Fruit fly (Drosophila melanogaster) whole organism, prepupa: ENCODE data around the gene Dip-B.

Experiments
- Blimp-1 ChIP-seq: fragments of 200-800 bp; sonication (Bioruptor generic); optimal IDR thresholded peaks from 3 replicates; lab custom pipeline; 2017; ENCODE audit warnings: missing biosample characterization, missing genetic modification characterization, mild to moderate bottlenecking, moderate library complexity, missing genetic modification reagents
- CG10631 ChIP-seq: fragments of 200-800 bp; sonication (Bioruptor generic); optimal IDR thresholded peaks from 2 replicates; lab custom pipeline; 2016; ENCODE audit warnings: missing biosample characterization, missing genetic modification characterization
- CG10669 ChIP-seq: fragments of 200-800 bp; sonication (Bioruptor generic); optimal IDR thresholded peaks from 3 replicates; lab custom pipeline; 2018; ENCODE audit warnings: missing biosample characterization, mild to moderate bottlenecking, missing genetic modification characterization, moderate library complexity
- CG11294 ChIP-seq: fragments of 200-800 bp; sonication (Bioruptor generic); IDR thresholded peaks from 2 replicates; pipeline ENCODE4 v1.3.6; 2022; ENCODE audit warnings: missing biosample characterization, missing genetic modification characterization
- CG11762 ChIP-seq: fragments of 200-800 bp; sonication (Bioruptor generic); optimal IDR thresholded peaks from 3 replicates; lab custom pipeline; 2016; ENCODE audit warnings: missing biosample characterization, missing genetic modification characterization; ENCODE audit not compliant: insufficient read depth
- CG15336 ChIP-seq: fragments of 200-800 bp; sonication (Bioruptor generic); IDR thresholded peaks from 2 replicates; pipeline ENCODE4 v1.3.6; 2022; ENCODE audit warnings: missing biosample characterization, missing genetic modification characterization
- CG1621 ChIP-seq: fragments of 200-800 bp; sonication (Bioruptor generic); optimal IDR thresholded peaks from 3 replicates; lab custom pipeline; 2018; ENCODE audit warnings: missing biosample characterization, mild to moderate bottlenecking, missing genetic modification characterization
- CG16779 ChIP-seq: fragments of 200-800 bp; sonication (Bioruptor generic); optimal IDR thresholded peaks from 3 replicates; lab custom pipeline; 2017; ENCODE audit warnings: missing biosample characterization, mild to moderate bottlenecking, missing genetic modification characterization
- CG31627 ChIP-seq: fragments of 200-800 bp; sonication (Bioruptor generic); optimal IDR thresholded peaks from 3 replicates; lab custom pipeline; 2016; ENCODE audit warnings: missing biosample characterization, missing genetic modification characterization
- CG4318 ChIP-seq: fragments of 200-800 bp; sonication (Bioruptor generic); optimal IDR thresholded peaks from 3 replicates; lab custom pipeline; 2017; ENCODE audit warnings: missing biosample characterization, mild to moderate bottlenecking, missing genetic modification characterization
- CG6163 ChIP-seq: fragments of 200-800 bp; sonication (Bioruptor generic); IDR thresholded peaks from 3 replicates; pipeline ENCODE4 v1.3.6; 2022; ENCODE audit warnings: missing biosample characterization, missing genetic modification characterization
- CG6276 ChIP-seq: fragments of 200-800 bp; sonication (Bioruptor generic); optimal IDR thresholded peaks from 2 replicates; lab custom pipeline; 2017; ENCODE audit warnings: missing biosample characterization, mild to moderate bottlenecking, missing genetic modification characterization
- CG6792 ChIP-seq: fragments of 200-800 bp; sonication (Bioruptor generic); optimal IDR thresholded peaks from 3 replicates; lab custom pipeline; 2016; ENCODE audit warnings: missing biosample characterization, missing genetic modification characterization
- CG6854 ChIP-seq: fragments of 200-800 bp; sonication (Bioruptor generic); optimal IDR thresholded peaks from 2 replicates; lab custom pipeline; 2017; ENCODE audit warnings: missing biosample characterization, mild to moderate bottlenecking, missing genetic modification characterization
- CG7368 ChIP-seq: fragments of 200-800 bp; sonication (Bioruptor generic); optimal IDR thresholded peaks from 3 replicates; lab custom pipeline; 2016; ENCODE audit warnings: missing biosample characterization, missing genetic modification characterization
- CG8119 ChIP-seq: fragments of 200-800 bp; sonication (Bioruptor generic); IDR thresholded peaks from 3 replicates; pipeline ENCODE4 v1.3.6; 2022; ENCODE audit warnings: missing biosample characterization, missing genetic modification characterization
- CG8632 ChIP-seq: fragments of 200-800 bp; sonication (Bioruptor generic); optimal IDR thresholded peaks from 3 replicates; lab custom pipeline; 2016; ENCODE audit warnings: missing biosample characterization, missing genetic modification characterization
- CG9139 ChIP-seq: fragments of 200-800 bp; sonication (Bioruptor generic); optimal IDR thresholded peaks from 3 replicates; lab custom pipeline; 2017; ENCODE audit warnings: missing biosample characterization, mild to moderate bottlenecking, missing genetic modification characterization
- Eip75B ChIP-seq: fragments of 200-800 bp; sonication (Bioruptor generic); optimal IDR thresholded peaks from 3 replicates; lab custom pipeline; 2016; ENCODE audit warnings: missing biosample characterization, missing genetic modification characterization
- Eip78C ChIP-seq: fragments of 200-800 bp; sonication (Bioruptor generic); peaks from one replicate; lab custom pipeline; 2016; ENCODE audit warnings: missing biosample characterization, missing genetic modification characterization
- Eip93F ChIP-seq: fragments of 200-800 bp; sonication (Bioruptor generic); optimal IDR thresholded peaks from 2 replicates; lab custom pipeline; 2016; ENCODE audit warnings: missing biosample characterization, mild to moderate bottlenecking, missing genetic modification characterization
- Ets21C ChIP-seq: fragments of 200-800 bp; sonication (Bioruptor generic); optimal IDR thresholded peaks from 3 replicates; lab custom pipeline; 2016; ENCODE audit warnings: missing biosample characterization, missing genetic modification characterization
- Hr38 ChIP-seq: sonication (Bioruptor generic); optimal IDR thresholded peaks from 2 replicates; lab custom pipeline; 2016; ENCODE audit warnings: missing biosample characterization, missing genetic modification characterization
- Hr39 ChIP-seq: fragments of 200-800 bp; sonication (Bioruptor generic); optimal IDR thresholded peaks from 2 replicates; lab custom pipeline; 2016; ENCODE audit warnings: missing biosample characterization, missing genetic modification characterization
- Hr4 ChIP-seq: fragments of 200-800 bp; sonication (Bioruptor generic); optimal IDR thresholded peaks from 3 replicates; lab custom pipeline; 2016; ENCODE audit warnings: missing biosample characterization, missing genetic modification characterization
- Lpt ChIP-seq: fragments of 200-800 bp; sonication (Bioruptor generic); optimal IDR thresholded peaks from 3 replicates; lab custom pipeline; 2016; ENCODE audit warnings: missing biosample characterization, missing genetic modification characterization
- Met ChIP-seq: fragments of 200-800 bp; sonication (Bioruptor generic); optimal IDR thresholded peaks from 3 replicates; lab custom pipeline; 2016; ENCODE audit warnings: missing biosample characterization, missing genetic modification characterization
- OdsH ChIP-seq: fragments of 200-800 bp; sonication (Bioruptor generic); optimal IDR thresholded peaks from 3 replicates; lab custom pipeline; 2016; ENCODE audit warnings: missing biosample characterization, missing genetic modification characterization
- Smox ChIP-seq: fragments of 200-800 bp; sonication (Bioruptor generic); optimal IDR thresholded peaks from 3 replicates; lab custom pipeline; 2016; ENCODE audit warnings: missing biosample characterization, missing genetic modification characterization
- Sox102F ChIP-seq: fragments of 200-800 bp; sonication (Bioruptor generic); optimal IDR thresholded peaks from 2 replicates; lab custom pipeline; 2016; ENCODE audit warnings: missing biosample characterization, mild to moderate bottlenecking, missing genetic modification characterization
- Sox14 ChIP-seq: fragments of 200-800 bp; sonication (Bioruptor generic); optimal IDR thresholded peaks from 3 replicates; lab custom pipeline; 2016; ENCODE audit warnings: missing biosample characterization, missing genetic modification characterization
- Sox15 ChIP-seq: fragments of 200-800 bp; sonication (Bioruptor generic); optimal IDR thresholded peaks from 3 replicates; lab custom pipeline; 2016; ENCODE audit warnings: missing biosample characterization, missing genetic modification characterization
- achi ChIP-seq: fragments of 200-800 bp; sonication (Bioruptor generic); optimal IDR thresholded peaks from 3 replicates; lab custom pipeline; 2016; ENCODE audit warnings: missing biosample characterization, missing genetic modification characterization
- acj6 ChIP-seq: fragments of 200-800 bp; sonication (Bioruptor generic); optimal IDR thresholded peaks from 3 replicates; lab custom pipeline; 2016; ENCODE audit warnings: missing biosample characterization, missing genetic modification characterization
- cyc ChIP-seq: fragments of 200-800 bp; sonication (Bioruptor generic); optimal IDR thresholded peaks from 3 replicates; lab custom pipeline; 2016; ENCODE audit warnings: missing biosample characterization, missing genetic modification characterization
- dac ChIP-seq: fragments of 200-800 bp; sonication (Bioruptor generic); optimal IDR thresholded peaks from 2 replicates; lab custom pipeline; 2017; ENCODE audit warnings: missing biosample characterization, mild to moderate bottlenecking, missing genetic modification characterization
- eg ChIP-seq: fragments of 200-800 bp; sonication (Bioruptor generic); IDR thresholded peaks from 3 replicates; pipeline ENCODE4 v1.3.6; 2022; ENCODE audit warnings: missing biosample characterization, missing genetic modification characterization
- esn ChIP-seq: fragments of 200-800 bp; sonication (Bioruptor generic); optimal IDR thresholded peaks from 2 replicates; lab custom pipeline; 2016; ENCODE audit warnings: missing biosample characterization, mild to moderate bottlenecking, missing genetic modification characterization, moderate library complexity
- fd59A ChIP-seq: fragments of 200-800 bp; sonication (Bioruptor generic); optimal IDR thresholded peaks from 2 replicates; lab custom pipeline; 2017; ENCODE audit warnings: missing biosample characterization, mild to moderate bottlenecking, missing genetic modification characterization, missing genetic modification reagents
- fd85E ChIP-seq: fragments of 200-800 bp; sonication (Bioruptor generic); optimal IDR thresholded peaks from 3 replicates; lab custom pipeline; 2016; ENCODE audit warnings: missing biosample characterization, missing genetic modification characterization
- fkh ChIP-seq: fragments of 200-800 bp; sonication (Bioruptor generic); optimal IDR thresholded peaks from 3 replicates; lab custom pipeline; 2017; ENCODE audit warnings: missing biosample characterization, mild to moderate bottlenecking, missing genetic modification characterization, moderate library complexity
- salr ChIP-seq, 2 experiments: fragments of 200-800 bp; sonication (Bioruptor generic); optimal IDR thresholded peaks; 3 replicates each; lab custom pipeline; 2016 to 2018; ENCODE audit warnings: missing biosample characterization in 2 of 2, missing genetic modification characterization in 2 of 2, mild to moderate bottlenecking in 1 of 2
- ss ChIP-seq, 2 experiments: fragments of 200-800 bp; sonication (Bioruptor generic); optimal IDR thresholded peaks; 2 replicates in 1 of 2; 3 replicates in 1 of 2; lab custom pipeline; 2017 to 2018; ENCODE audit warnings: mild to moderate bottlenecking in 2 of 2, missing biosample characterization in 2 of 2, missing genetic modification characterization in 2 of 2, moderate library complexity in 1 of 2
- svp ChIP-seq: fragments of 200-800 bp; sonication (Bioruptor generic); peaks from one replicate; lab custom pipeline; 2016; ENCODE audit warnings: missing biosample characterization, missing genetic modification characterization
- topi ChIP-seq: fragments of 200-800 bp; sonication (Bioruptor generic); optimal IDR thresholded peaks from 3 replicates; lab custom pipeline; 2016; ENCODE audit warnings: missing biosample characterization, missing genetic modification characterization
- vri ChIP-seq: fragments of 200-800 bp; sonication (Bioruptor generic); optimal IDR thresholded peaks from 3 replicates; lab custom pipeline; 2016; ENCODE audit warnings: missing biosample characterization, mild to moderate bottlenecking, missing genetic modification characterization

The Dip-B gene

dm6 chr3R:13806710-13807093 is 24.6 kb downstream of the Dip-B start (continued):
- TF ChIP-seq CG4318 (peak; percentile 84), CG6792 (GFP tag; lab: Kevin White, UChicago) (peak; percentile 45), Lpt (GFP tag; lab: Kevin White, UChicago) (peak; percentile 43), CG8119 (peak; percentile 75), Met (GFP tag; lab: Kevin White, UChicago) (peak; percentile 55), CG9139 (GFP tag; lab: Kevin White, UChicago) (no peak), Sox15 (GFP tag; lab: Kevin White, UChicago) (no peak), CG6276 (GFP tag; lab: Kevin White, UChicago) (peak; percentile 74), fd59A (peak; percentile 33), CG10669 (GFP tag; lab: Kevin White, UChicago) (peak; percentile 23), Hr4 (GFP tag; lab: Kevin White, UChicago) (peak; percentile 87), acj6 (peak; percentile 61), Eip93F (no peak), CG8632 (GFP tag; lab: Kevin White, UChicago) (peak; percentile 16), CG11762 (peak; percentile 46), Smox (GFP tag; lab: Kevin White, UChicago) (peak; percentile 44), Eip78C (GFP tag; lab: Kevin White, UChicago) (peak; percentile 94), Eip75B (GFP tag; lab: Kevin White, UChicago) (peak; percentile 70), Ets21C (GFP tag; lab: Kevin White, UChicago) (peak; percentile 21), cyc (GFP tag; lab: Kevin White, UChicago) (peak; percentile 25), fd85E (no peak)
- TF ChIP-seq, all 60 proteins: peak for 47

- TF ChIP-seq CG9139 (GFP tag; lab: Kevin White, UChicago) (no peak), CG6163 (GFP tag; lab: Robert Waterston, UW) (no peak), Hr4 (GFP tag; lab: Kevin White, UChicago) (no peak), CG11762 (no peak), CG1621 (tag; lab: Kevin White, UChicago) (peak; percentile 9), Lpt (GFP tag; lab: Kevin White, UChicago) (peak; percentile 19), eg (peak; percentile 49; the same call in 1 of the 3 replicates), svp (peak; percentile 16)
Observed at dm6 chr3R:13807330-13807729, 25.2 kb downstream of the Dip-B start.

dm6 chr3R:13807906-13808305 is 25.8 kb downstream of the Dip-B start:
- TF ChIP-seq vri (GFP tag; lab: Kevin White, UChicago) (no peak), dac (peak; percentile 65), svp (peak; percentile 68), CG1621 (tag; lab: Kevin White, UChicago) (no peak), CG10669 (GFP tag; lab: Kevin White, UChicago) (peak; percentile 14), Lpt (GFP tag; lab: Kevin White, UChicago) (no peak), CG8632 (GFP tag; lab: Kevin White, UChicago) (peak; percentile 34), Hr4 (GFP tag; lab: Kevin White, UChicago) (peak; percentile 86), CG11294 (no peak), Blimp-1 (GFP tag; lab: Kevin White, UChicago) (no peak), CG15336 (GFP tag; lab: Robert Waterston, UW) (peak; percentile 49; the same call in 1 of the 2 replicates), ss (GFP tag; optimal IDR thresholded peaks at IDR 0.05; lab: Kevin White, UChicago) (peak in 1 of 2 experiments; percentile 44), Met (GFP tag; lab: Kevin White, UChicago) (peak; percentile 46), CG6792 (GFP tag; lab: Kevin White, UChicago) (peak; percentile 47), Hr38 (GFP tag; lab: Kevin White, UChicago) (no peak), CG6854 (GFP tag; lab: Kevin White, UChicago) (no peak), Eip75B (GFP tag; lab: Kevin White, UChicago) (peak; percentile 57), CG4318 (peak; percentile 83), CG31627 (peak; percentile 37), CG7368 (GFP tag; lab: Kevin White, UChicago) (peak; percentile 49), CG6276 (GFP tag; lab: Kevin White, UChicago) (peak; percentile 73), achi (GFP tag; lab: Kevin White, UChicago) (peak; percentile 70), CG10631 (GFP tag; lab: Kevin White, UChicago) (peak; percentile 74), CG8119 (no peak), OdsH (GFP tag; lab: Kevin White, UChicago) (peak; percentile 63), Sox14 (peak; percentile 66), cyc (GFP tag; lab: Kevin White, UChicago) (peak; percentile 35), Smox (GFP tag; lab: Kevin White, UChicago) (peak; percentile 38), Hr39 (GFP tag; lab: Kevin White, UChicago) (peak; percentile 42), CG9139 (GFP tag; lab: Kevin White, UChicago) (no peak), fkh (GFP tag; lab: Kevin White, UChicago) (no peak), topi (GFP tag; lab: Kevin White, UChicago) (peak; percentile 53), Sox102F (GFP tag; lab: Kevin White, UChicago) (peak; percentile 41), esn (GFP tag; lab: Kevin White, UChicago) (peak; percentile 62), CG16779 (no peak), salr (GFP tag; optimal IDR thresholded peaks at IDR 0.05; lab: Kevin White, UChicago) (peak in 1 of 2 experiments; percentile 85)
